Worm (Caenorhabditis elegans) whole organism, L2 larva: Measurements from ENCODE around the gene meg-2.
A peak's percentile ranks its signal among the peaks of the same experiment; 100 is the strongest.

Experiments used
- dmd-4 ChIP-seq: sonication (generic microtip); optimal IDR thresholded peaks from 2 replicates; lab custom pipeline; 2017; ENCODE audit warnings: missing biosample characterization, missing genetic modification characterization
- lsy-2 ChIP-seq, 2 experiments: fragments of 150-350 bp in 1 of 2; sonication (generic microtip) in 1 of 2; optimal IDR thresholded peaks; 2 replicates each; lab custom pipeline; 2014 to 2017; ENCODE audit warnings: missing biosample characterization in 2 of 2, missing genetic modification characterization in 2 of 2

- TF ChIP-seq dmd-4, result no peak
- peak in 1 of 2 experiments; percentile 65 for TF ChIP-seq lsy-2 (tag; optimal IDR thresholded peaks at IDR 0.05; lab: Kevin White, UChicago)
Measured at ce11 chrX:13917121-13917755, 8.7 kb downstream of the meg-2 start, which contains the start of gene ekl-5.
